Fruit fly (Drosophila melanogaster) whole organism, adult: ENCODE measurements around the gene CHKov1.

ENCODE experiments used
- Clk ChIP-seq: fragments of 200-800 bp; sonication (Bioruptor generic); optimal IDR thresholded peaks from 2 replicates; lab custom pipeline; 2017; ENCODE audit warnings: missing biosample characterization, missing genetic modification characterization
- bab1 ChIP-seq: fragments of 200-800 bp; sonication (Bioruptor generic); optimal IDR thresholded peaks from 3 replicates; lab custom pipeline; 2019; ENCODE audit warnings: missing biosample characterization, mild to moderate bottlenecking, missing genetic modification characterization, moderate library complexity
- ovo ChIP-seq: fragments of 200-800 bp; sonication (Bioruptor generic); optimal IDR thresholded peaks from 2 replicates; lab custom pipeline; 2016; ENCODE audit warnings: missing biosample characterization, missing genetic modification characterization
- toe ChIP-seq: fragments of 200-800 bp; sonication (Bioruptor generic); optimal IDR thresholded peaks from 2 replicates; lab custom pipeline; 2016; ENCODE audit warnings: missing biosample characterization, missing genetic modification characterization

- no peak for TF ChIP-seq ovo
- TF ChIP-seq toe (GFP tag; lab: Kevin White, UChicago) = no peak
- no peak for TF ChIP-seq Clk (GFP tag; lab: Kevin White, UChicago)
- no peak for TF ChIP-seq bab1 (GFP tag; lab: Kevin White, UChicago)
These were observed 39.5 kb downstream of the CHKov1 start, which contains the start of gene CG11893 for dm6 chr3R:25289589-25289988.
